Worm (Caenorhabditis elegans): Measurements from ENCODE around the gene D1054.18.

Gene D1054.18

ce11 chrV:10768892-10769291, 32.1 kb downstream of the D1054.18 start:
- no peak for TF ChIP-seq nhr-28 (tag; optimal IDR thresholded peaks at IDR 0.05)
- TF ChIP-seq unc-62 (GFP tag; optimal IDR thresholded peaks at IDR 0.05 in 1 of 2): peak in 1 of 2 experiments; percentile 44
- TF ChIP-seq unc-62 (tag; optimal IDR thresholded peaks at IDR 0.05): no peak
- TF ChIP-seq hlh-11 (tag; optimal IDR thresholded peaks at IDR 0.05): no peak

ce11 chrV:10764066-10764465, 36.9 kb downstream of the D1054.18 start, which contains the start of gene ocr-1:
Gene ocr-1, plus strand, starts transcription at chrV:10764366.
- TF ChIP-seq ceh-28 (tag; optimal IDR thresholded peaks at IDR 0.05) (no peak), lsy-2 (tag; optimal IDR thresholded peaks at IDR 0.05) (no peak), set-16 (GFP tag; IDR thresholded peaks at IDR 0.05) (no peak), zip-11 (GFP tag; IDR thresholded peaks at IDR 0.05) (no peak)

- TF ChIP-seq nhr-41 (GFP tag; IDR thresholded peaks at IDR 0.05): no peak
- no peak for TF ChIP-seq ceh-62 (tag; optimal IDR thresholded peaks at IDR 0.05)
- TF ChIP-seq ceh-82 (tag; optimal IDR thresholded peaks at IDR 0.05): no peak
- no peak for TF ChIP-seq D1046.2 (GFP tag; IDR thresholded peaks at IDR 0.05)
- no peak for TF ChIP-seq mxl-3 (GFP tag; optimal IDR thresholded peaks at IDR 0.05)
- no peak for TF ChIP-seq zag-1 (tag; optimal IDR thresholded peaks at IDR 0.05)
- TF ChIP-seq nhr-28 (tag; optimal IDR thresholded peaks at IDR 0.05): no peak
- no peak for TF ChIP-seq dpl-1 (GFP tag; optimal IDR thresholded peaks at IDR 0.05)
- TF ChIP-seq fos-1 (tag; optimal IDR thresholded peaks at IDR 0.05): no peak
- TF ChIP-seq ZK546.5 (tag; optimal IDR thresholded peaks at IDR 0.05): no peak
- TF ChIP-seq pha-4 (GFP tag; IDR thresholded peaks at IDR 0.05): no peak
- no peak for TF ChIP-seq pha-4 (tag; optimal IDR thresholded peaks at IDR 0.05)
- no peak for TF ChIP-seq unc-62 (GFP tag; optimal IDR thresholded peaks at IDR 0.05 in 1 of 2)
- no peak for TF ChIP-seq unc-62 (tag; optimal IDR thresholded peaks at IDR 0.05)
Measured at ce11 chrV:10762695-10763094, 38.3 kb downstream of the D1054.18 start, which contains the start of gene sre-6. Gene sre-6, minus strand, starts transcription at chrV:10762795.

ce11 chrV:10760839-10761238, 40.2 kb downstream of the D1054.18 start:
- no peak for TF ChIP-seq F37D6.2 (tag; optimal IDR thresholded peaks at IDR 0.05)
- TF ChIP-seq nhr-25 (tag; optimal IDR thresholded peaks at IDR 0.05; ENCODE audit: borderline replicate concordance, insufficient read depth): peak; percentile 31
- TF ChIP-seq unc-62 (GFP tag; optimal IDR thresholded peaks at IDR 0.05 in 1 of 2): peak in 1 of 2 experiments; percentile 94
- TF ChIP-seq unc-62 (tag; optimal IDR thresholded peaks at IDR 0.05): no peak

- TF ChIP-seq pha-4 (GFP tag; IDR thresholded peaks at IDR 0.05) (no peak), pha-4 (tag; optimal IDR thresholded peaks at IDR 0.05) (no peak), unc-62 (GFP tag; optimal IDR thresholded peaks at IDR 0.05 in 1 of 2) (peak in 1 of 2 experiments; percentile 38), unc-62 (tag; optimal IDR thresholded peaks at IDR 0.05) (no peak)
Measured at ce11 chrV:10758658-10759057, 42.3 kb downstream of the D1054.18 start, which contains the start of gene F28H7.8. Gene F28H7.8, plus strand, starts transcription at chrV:10758958.

- no peak for TF ChIP-seq nhr-111 (GFP tag; optimal IDR thresholded peaks at IDR 0.05)
- TF ChIP-seq aha-1 (tag): peak; percentile 22
- no peak for TF ChIP-seq spr-3 (GFP tag; optimal IDR thresholded peaks at IDR 0.05)
- TF ChIP-seq mep-1 (tag; optimal IDR thresholded peaks at IDR 0.05): peak; percentile 10
- TF ChIP-seq nhr-28 (tag; optimal IDR thresholded peaks at IDR 0.05): peak; percentile 8
- no peak for TF ChIP-seq tra-1 (GFP tag; IDR thresholded peaks at IDR 0.05)
- peak; percentile 24 for TF ChIP-seq hlh-30 (tag; optimal IDR thresholded peaks at IDR 0.05; ENCODE audit: insufficient read depth)
- TF ChIP-seq mdl-1 (tag; optimal IDR thresholded peaks at IDR 0.05): peak in 1 of 2 experiments; percentile 48
- TF ChIP-seq nhr-25 (tag; optimal IDR thresholded peaks at IDR 0.05; ENCODE audit: borderline replicate concordance, insufficient read depth): peak; percentile 73
- TF ChIP-seq ama-1 (optimal IDR thresholded peaks at IDR 0.05): no peak
- peak in 1 of 2 experiments; percentile 44 for TF ChIP-seq unc-62 (GFP tag; optimal IDR thresholded peaks at IDR 0.05 in 1 of 2)
- no peak for TF ChIP-seq unc-62 (tag; optimal IDR thresholded peaks at IDR 0.05)
- TF ChIP-seq cey-2 (tag; optimal IDR thresholded peaks at IDR 0.05; ENCODE audit: borderline replicate concordance, insufficient read depth): no peak
- TF ChIP-seq mxl-3 (GFP tag; optimal IDR thresholded peaks at IDR 0.05): peak; percentile 3
Measured at ce11 chrV:10757128-10757527, 43.9 kb downstream of the D1054.18 start.

Measured in whole organism, L4 larva.